Fruit fly (Drosophila melanogaster): ENCODE data around the gene Noc1.
A peak's percentile ranks its signal among the peaks of the same experiment; 100 is the strongest.

Gene Noc1

dm6 chr3L:11031784-11032183 is 42.8 kb upstream of the Noc1 start (continued):
- TF ChIP-seq CG13624 (GFP tag; optimal IDR thresholded peaks at IDR 0.05) (no peak), Mrtf (GFP tag; IDR thresholded peaks at IDR 0.05) (no peak), nmo (GFP tag; optimal IDR thresholded peaks at IDR 0.05) (peak; percentile 10), Bteb2 (GFP tag; optimal IDR thresholded peaks at IDR 0.05) (no peak), Nf-YB (GFP tag; optimal IDR thresholded peaks at IDR 0.05) (no peak), Gug (GFP tag; IDR thresholded peaks at IDR 0.05) (no peak), CG3163 (GFP tag; optimal IDR thresholded peaks at IDR 0.05) (no peak), Hr78 (GFP tag; optimal IDR thresholded peaks at IDR 0.05) (no peak), CG14710 (tag; optimal IDR thresholded peaks at IDR 0.05) (peak; percentile 24), row (GFP tag; IDR thresholded peaks at IDR 0.05) (no peak), CG16815 (GFP tag; optimal IDR thresholded peaks at IDR 0.05) (no peak), Ets65A (GFP tag) (no peak), Hr39 (optimal IDR thresholded peaks at IDR 0.05) (no peak), lbe (GFP tag; optimal IDR thresholded peaks at IDR 0.05) (no peak), slbo (GFP tag; IDR thresholded peaks at IDR 0.05) (no peak), CG8359 (GFP tag; optimal IDR thresholded peaks at IDR 0.05; ENCODE audit: borderline replicate concordance) (no peak), sob (GFP tag; IDR thresholded peaks at IDR 0.05) (no peak), zfh1 (GFP tag; IDR thresholded peaks at IDR 0.05) (peak; percentile 45; the same call in 1 of the 3 replicates), croc (GFP tag; conservative IDR thresholded peaks at IDR 0.05) (no peak), CG15696 (tag; optimal IDR thresholded peaks at IDR 0.05) (peak; percentile 41), lola (GFP tag; optimal IDR thresholded peaks at IDR 0.05) (peak in 1 of 3 experiments; percentile 44), lab (GFP tag; optimal IDR thresholded peaks at IDR 0.05) (no peak), ind (GFP tag; optimal IDR thresholded peaks at IDR 0.05) (no peak), CG15601 (tag; optimal IDR thresholded peaks at IDR 0.05) (peak; percentile 2), HmgD (GFP tag; optimal IDR thresholded peaks at IDR 0.05) (no peak), gsb-n (tag; optimal IDR thresholded peaks at IDR 0.05) (peak; percentile 42), CG2712 (tag; optimal IDR thresholded peaks at IDR 0.05) (no peak), fd102C (GFP tag; optimal IDR thresholded peaks at IDR 0.05) (no peak), kah (GFP tag; optimal IDR thresholded peaks at IDR 0.05) (no peak), phol (tag; optimal IDR thresholded peaks at IDR 0.05) (peak; percentile 34), CG17186 (GFP tag; optimal IDR thresholded peaks at IDR 0.05) (no peak), Ptx1 (GFP tag; IDR thresholded peaks at IDR 0.05) (no peak), bsh (GFP tag; optimal IDR thresholded peaks at IDR 0.05) (no peak), Atf6 (GFP tag; IDR thresholded peaks at IDR 0.05) (no peak), kni (GFP tag; optimal IDR thresholded peaks at IDR 0.05) (no peak), CG31441 (GFP tag; IDR thresholded peaks at IDR 0.05) (peak; percentile 48), sna (GFP tag; IDR thresholded peaks at IDR 0.05; ENCODE audit: partially characterized antibody) (no peak), crp (GFP tag; optimal IDR thresholded peaks at IDR 0.05) (no peak), Xbp1 (GFP tag; optimal IDR thresholded peaks at IDR 0.05) (peak; percentile 10), CG7357 (GFP tag; IDR thresholded peaks at IDR 0.05) (no peak), ase (GFP tag; IDR thresholded peaks at IDR 0.05) (no peak), CG17359 (tag; optimal IDR thresholded peaks at IDR 0.05) (no peak), pfk (GFP tag; optimal IDR thresholded peaks at IDR 0.05) (no peak), vfl (GFP tag; optimal IDR thresholded peaks at IDR 0.05) (no peak), CG31224 (GFP tag; IDR thresholded peaks at IDR 0.05) (no peak), Dbx (GFP tag; IDR thresholded peaks at IDR 0.05) (no peak), pho (GFP tag; optimal IDR thresholded peaks at IDR 0.05) (no peak), D (optimal IDR thresholded peaks at IDR 0.05) (no peak), D (GFP tag; optimal IDR thresholded peaks at IDR 0.05) (no peak), nerfin-1 (tag; optimal IDR thresholded peaks at IDR 0.05) (no peak), Sin3A (optimal IDR thresholded peaks at IDR 0.05) (no peak), CG3281 (GFP tag; optimal IDR thresholded peaks at IDR 0.05) (no peak)
